Fruit fly (Drosophila melanogaster) whole organism, embryonic: ENCODE results near the gene BckdhA.
A peak's percentile ranks its signal among the peaks of the same experiment; 100 is the strongest.

Experiments
- Asciz ChIP-seq: fragments of 200-800 bp; sonication (Bioruptor generic); optimal IDR thresholded peaks from 2 replicates; lab custom pipeline; 2017; ENCODE audit warnings: missing biosample characterization, mild to moderate bottlenecking, missing genetic modification characterization, missing genetic modification reagents
- CG10654 ChIP-seq: fragments of 200-800 bp; sonication (Bioruptor generic); optimal IDR thresholded peaks from 2 replicates; lab custom pipeline; 2016; ENCODE audit warnings: missing biosample characterization, missing genetic modification characterization
- CG10979 ChIP-seq: fragments of 200-800 bp; sonication (Bioruptor generic); optimal IDR thresholded peaks from 2 replicates; lab custom pipeline; 2018; ENCODE audit warnings: missing biosample characterization, mild to moderate bottlenecking, missing genetic modification characterization, moderate library complexity
- CG11093 ChIP-seq: fragments of 200-800 bp; sonication (Bioruptor generic); IDR thresholded peaks from 3 replicates; pipeline ENCODE4 v1.3.6; 2022; ENCODE audit warnings: missing biosample characterization, missing genetic modification characterization
- CG11456 ChIP-seq: fragments of 200-800 bp; sonication (Bioruptor generic); IDR thresholded peaks from 3 replicates; pipeline ENCODE4 v1.3.6; 2022; ENCODE audit warnings: missing biosample characterization, missing genetic modification characterization
- CG12155 ChIP-seq: fragments of 200-800 bp; sonication (Bioruptor generic); optimal IDR thresholded peaks from 3 replicates; lab custom pipeline; 2016; ENCODE audit warnings: missing biosample characterization, missing genetic modification characterization
- CG12236 ChIP-seq: fragments of 200-800 bp; sonication (Bioruptor generic); optimal IDR thresholded peaks from 2 replicates; lab custom pipeline; 2016; ENCODE audit warnings: missing biosample characterization, missing genetic modification characterization
- CG12769 ChIP-seq: fragments of 200-800 bp; sonication (Bioruptor generic); optimal IDR thresholded peaks from 2 replicates; lab custom pipeline; 2019; ENCODE audit warnings: missing biosample characterization, mild to moderate bottlenecking, missing genetic modification characterization, moderate library complexity
- CG12942 ChIP-seq: fragments of 200-800 bp; sonication (Bioruptor generic); optimal IDR thresholded peaks from 3 replicates; lab custom pipeline; 2016; ENCODE audit warnings: missing biosample characterization, missing genetic modification characterization
- CG13296 ChIP-seq: fragments of 200-800 bp; sonication (Bioruptor generic); optimal IDR thresholded peaks from 3 replicates; lab custom pipeline; 2018; ENCODE audit warnings: missing biosample characterization, mild to moderate bottlenecking, missing genetic modification characterization
- CG14667 ChIP-seq: fragments of 200-800 bp; sonication (Bioruptor generic); IDR thresholded peaks from 2 replicates; pipeline ENCODE4 v1.3.6; 2022; ENCODE audit warnings: missing biosample characterization, missing genetic modification characterization
- CG16813 ChIP-seq: fragments of 200-800 bp; sonication (Bioruptor generic); IDR thresholded peaks from 3 replicates; pipeline ENCODE4 v1.3.6; 2022; ENCODE audit warnings: missing biosample characterization, missing genetic modification characterization; ENCODE audit not compliant: partially characterized antibody
- CG17612 ChIP-seq: fragments of 200-800 bp; sonication (Bioruptor generic); IDR thresholded peaks from 2 replicates; pipeline ENCODE4 v1.3.6; 2022; ENCODE audit warnings: missing biosample characterization, missing genetic modification characterization
- CG18011 ChIP-seq: fragments of 200-800 bp; sonication (Bioruptor generic); optimal IDR thresholded peaks from 2 replicates; lab custom pipeline; 2017; ENCODE audit warnings: missing biosample characterization, missing genetic modification characterization, mild to moderate bottlenecking, moderate library complexity, missing genotype
- CG18476 ChIP-seq: fragments of 200-800 bp; sonication (Bioruptor generic); optimal IDR thresholded peaks from 2 replicates; lab custom pipeline; 2016; ENCODE audit warnings: missing biosample characterization, mild to moderate bottlenecking, missing genetic modification characterization
- CG2889 ChIP-seq: fragments of 200-800 bp; sonication (Bioruptor generic); IDR thresholded peaks from 3 replicates; pipeline ENCODE4 v1.3.6; 2022; ENCODE audit warnings: missing biosample characterization, missing genetic modification characterization
- CG31365 ChIP-seq: fragments of 200-800 bp; sonication (Bioruptor generic); optimal IDR thresholded peaks from 2 replicates; lab custom pipeline; 2018; ENCODE audit warnings: missing biosample characterization, mild to moderate bottlenecking, missing genetic modification characterization
- CG31388 ChIP-seq: fragments of 200-800 bp; sonication (Bioruptor generic); optimal IDR thresholded peaks from 2 replicates; lab custom pipeline; 2016; ENCODE audit warnings: missing biosample characterization, missing genetic modification characterization
- CG32532 ChIP-seq: fragments of 200-800 bp; sonication (Bioruptor generic); IDR thresholded peaks from 2 replicates; pipeline ENCODE4 v1.3.6; 2022; ENCODE audit warnings: missing biosample characterization, missing genetic modification characterization
- CG32772 ChIP-seq: fragments of 200-800 bp; sonication (Bioruptor generic); IDR thresholded peaks from 2 replicates; pipeline ENCODE4 v1.3.6; 2022; ENCODE audit warnings: missing biosample characterization, missing genetic modification characterization
- CG43689 ChIP-seq: fragments of 200-800 bp; sonication (Bioruptor generic); IDR thresholded peaks from 2 replicates; pipeline ENCODE4 v1.3.6; 2022; ENCODE audit warnings: missing biosample characterization, missing genetic modification characterization
- CG6813 ChIP-seq: fragments of 200-800 bp; sonication (Bioruptor generic); optimal IDR thresholded peaks from 2 replicates; lab custom pipeline; 2017; ENCODE audit warnings: missing biosample characterization, missing genetic modification characterization, mild to moderate bottlenecking, moderate library complexity, missing genetic modification reagents
- CG7372 ChIP-seq: fragments of 200-800 bp; sonication (Bioruptor generic); IDR thresholded peaks from 2 replicates; pipeline ENCODE4 v1.3.6; 2022; ENCODE audit warnings: missing biosample characterization, missing genetic modification characterization
- CTCF ChIP-seq: fragments of 200-800 bp; sonication (Bioruptor generic); optimal IDR thresholded peaks from 2 replicates; lab custom pipeline; 2017; ENCODE audit warnings: missing biosample characterization, mild to moderate bottlenecking, missing genetic modification characterization, moderate library complexity
- CkIIα-i1 ChIP-seq: fragments of 200-800 bp; sonication (Bioruptor generic); IDR thresholded peaks from 2 replicates; pipeline ENCODE4 v1.3.6; 2022; ENCODE audit warnings: missing biosample characterization, missing genetic modification characterization
- D ChIP-seq, 2 experiments: fragments of 200-800 bp in 1 of 2; fragments of >200 bp in 1 of 2; sonication (Bioruptor generic) in 1 of 2; optimal IDR thresholded peaks; 2 replicates in 1 of 2; 3 replicates in 1 of 2; lab custom pipeline; 2017; ENCODE audit warnings: mild to moderate bottlenecking in 1 of 2, missing biosample characterization in 1 of 2, missing genetic modification characterization in 1 of 2, missing genetic modification reagents in 1 of 2
- Ets65A ChIP-seq: fragments of 200-800 bp; sonication (Bioruptor generic); peaks from one replicate; lab custom pipeline; 2016; ENCODE audit warnings: missing biosample characterization, missing genetic modification characterization
- Fer2 ChIP-seq: fragments of 200-800 bp; sonication (Bioruptor generic); optimal IDR thresholded peaks from 2 replicates; lab custom pipeline; 2018; ENCODE audit warnings: missing biosample characterization, mild to moderate bottlenecking, missing genetic modification characterization, moderate library complexity
- HLH3B ChIP-seq: fragments of 200-800 bp; sonication (Bioruptor generic); IDR thresholded peaks from 2 replicates; pipeline ENCODE4 v1.3.6; 2022; ENCODE audit warnings: missing biosample characterization, missing genetic modification characterization
- Hr39 ChIP-seq: fragments of >200 bp; optimal IDR thresholded peaks from 2 replicates; lab custom pipeline; 2017
- Med ChIP-seq: fragments of 200-800 bp; sonication (Bioruptor generic); peaks from one replicate; lab custom pipeline; 2016; ENCODE audit warnings: missing biosample characterization, missing genetic modification characterization, mild to moderate bottlenecking, inconsistent platforms, moderate library complexity
- Neu2 ChIP-seq: fragments of 200-800 bp; sonication (Bioruptor generic); optimal IDR thresholded peaks from 3 replicates; lab custom pipeline; 2016; ENCODE audit warnings: missing biosample characterization, missing genetic modification characterization, borderline replicate concordance
- Poxn ChIP-seq: fragments of 200-800 bp; sonication (Bioruptor generic); IDR thresholded peaks from 2 replicates; pipeline ENCODE4 v1.3.6; 2022; ENCODE audit warnings: missing biosample characterization, missing genetic modification characterization
- Sin3A ChIP-seq: fragments of >200 bp; optimal IDR thresholded peaks from 2 replicates; lab custom pipeline; 2018
- Sry-β ChIP-seq: fragments of 200-800 bp; sonication (Bioruptor generic); optimal IDR thresholded peaks from 2 replicates; lab custom pipeline; 2018; ENCODE audit warnings: missing biosample characterization, mild to moderate bottlenecking, missing genetic modification characterization, moderate library complexity
- bcd ChIP-seq: fragments of 200-800 bp; sonication (Bioruptor generic); optimal IDR thresholded peaks from 2 replicates; lab custom pipeline; 2017; ENCODE audit warnings: missing biosample characterization, mild to moderate bottlenecking, missing genetic modification characterization
- br ChIP-seq: fragments of >200 bp; optimal IDR thresholded peaks from 2 replicates; lab custom pipeline; 2017
- fd96Cb ChIP-seq: fragments of 200-800 bp; sonication (Bioruptor generic); optimal IDR thresholded peaks from 2 replicates; lab custom pipeline; 2018; ENCODE audit warnings: missing biosample characterization, mild to moderate bottlenecking, missing genetic modification characterization, moderate library complexity
- kay ChIP-seq: fragments of 200-800 bp; sonication (Bioruptor generic); optimal IDR thresholded peaks from 2 replicates; lab custom pipeline; 2016; ENCODE audit warnings: missing biosample characterization, missing genetic modification characterization
- pfk ChIP-seq: fragments of 200-800 bp; sonication (Bioruptor generic); optimal IDR thresholded peaks from 2 replicates; lab custom pipeline; 2018; ENCODE audit warnings: missing biosample characterization, mild to moderate bottlenecking, missing genetic modification characterization, moderate library complexity
- pum ChIP-seq: fragments of 200-800 bp; sonication (Bioruptor generic); optimal IDR thresholded peaks from 2 replicates; lab custom pipeline; 2016; ENCODE audit warnings: missing biosample characterization, missing genetic modification characterization
- sc ChIP-seq, 3 experiments: fragments of >200 bp in 2 of 3; fragments of 200-800 bp in 1 of 3; sonication (Bioruptor generic) in 1 of 3; optimal IDR thresholded peaks; 2 replicates in 2 of 3; 3 replicates in 1 of 3; lab custom pipeline; 2017; ENCODE audit warnings: mild to moderate bottlenecking in 1 of 3, missing biosample characterization in 1 of 3, missing genetic modification characterization in 1 of 3, missing genetic modification reagents in 1 of 3
- seq ChIP-seq: fragments of 200-800 bp; sonication (Bioruptor generic); IDR thresholded peaks from 2 replicates; pipeline ENCODE4 v1.3.6; 2022; ENCODE audit warnings: missing biosample characterization, missing genetic modification characterization
- slou ChIP-seq: fragments of 200-800 bp; sonication (Bioruptor generic); optimal IDR thresholded peaks from 3 replicates; lab custom pipeline; 2016; ENCODE audit warnings: missing biosample characterization, missing genetic modification characterization
- slp2 ChIP-seq: fragments of 200-800 bp; sonication (Bioruptor generic); optimal IDR thresholded peaks from 2 replicates; lab custom pipeline; 2016; ENCODE audit warnings: missing biosample characterization, missing genetic modification characterization
- sna ChIP-seq: fragments of 200-800 bp; sonication (Bioruptor generic); IDR thresholded peaks from 2 replicates; pipeline ENCODE4 v1.3.6; 2022; ENCODE audit warnings: missing biosample characterization, missing genetic modification characterization; ENCODE audit not compliant: partially characterized antibody
- stwl ChIP-seq: fragments of 200-800 bp; sonication (Bioruptor generic); optimal IDR thresholded peaks from 3 replicates; lab custom pipeline; 2018; ENCODE audit warnings: missing biosample characterization, mild to moderate bottlenecking, missing genetic modification characterization, moderate library complexity
- tgo ChIP-seq: fragments of 200-800 bp; sonication (Bioruptor generic); IDR thresholded peaks from 3 replicates; pipeline ENCODE4 v1.3.6; 2022; ENCODE audit warnings: missing biosample characterization, missing genetic modification characterization
- tll ChIP-seq, 2 experiments: fragments of 200-800 bp in 1 of 2; fragments of >200 bp in 1 of 2; sonication (Bioruptor generic) in 1 of 2; optimal IDR thresholded peaks; 2 replicates each; lab custom pipeline; 2017 to 2019; ENCODE audit warnings: missing biosample characterization in 2 of 2, missing genetic modification characterization in 2 of 2, mild to moderate bottlenecking in 1 of 2, moderate library complexity in 1 of 2

BckdhA gene

DNA sequence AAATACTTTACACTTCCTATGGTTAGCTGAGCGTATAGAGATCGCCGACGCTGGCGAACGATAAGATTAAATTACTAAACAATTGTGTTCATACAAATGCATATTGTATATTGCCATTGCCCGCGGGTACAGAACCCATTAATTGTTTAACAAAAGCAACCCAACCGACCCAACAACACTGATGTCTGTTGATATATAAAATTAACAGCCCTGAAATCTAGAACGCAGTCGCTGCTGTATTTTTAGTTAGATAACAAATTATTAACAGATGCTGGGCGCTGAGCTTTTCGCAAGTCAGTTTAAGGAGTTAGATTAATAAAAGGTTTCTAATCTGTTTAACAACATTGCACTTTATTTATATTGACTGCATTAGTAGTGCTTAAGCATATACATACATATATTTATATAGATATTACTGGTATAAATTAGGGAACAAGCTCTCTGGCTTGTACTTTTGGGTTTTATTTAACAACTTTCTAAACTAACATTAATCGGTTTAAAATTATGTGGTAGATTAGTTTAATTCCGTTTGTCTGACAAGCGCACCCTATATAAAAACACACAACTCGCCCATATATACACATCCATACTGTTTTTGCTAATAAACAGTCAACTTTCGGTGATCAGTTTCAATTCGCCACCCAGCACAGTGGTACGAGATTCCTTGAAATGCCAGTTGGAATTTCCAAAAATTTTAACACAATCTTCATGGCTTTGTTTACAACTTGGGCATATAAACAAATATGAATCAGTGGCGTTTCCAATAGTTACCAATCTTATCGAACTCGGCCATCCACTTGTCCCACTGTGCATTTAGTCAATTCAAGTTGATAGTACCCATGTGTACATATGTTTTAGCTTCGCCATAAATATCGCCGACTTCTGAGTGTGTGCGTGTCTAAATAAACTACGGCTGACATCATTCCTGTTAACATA is 27.4 kb upstream of the BckdhA start (continued):
- TF ChIP-seq CG43689 (GFP tag; lab: Robert Waterston, UW) (peak; percentile 72), CG18011 (peak; percentile 68), HLH3B (GFP tag; lab: Robert Waterston, UW) (peak; percentile 90), CG31388 (GFP tag; lab: Kevin White, UChicago) (peak; percentile 18), CG10654 (GFP tag; lab: Kevin White, UChicago) (peak; percentile 86), Sin3A (lab: Kevin White, UChicago) (no peak), CG10979 (tag; lab: Kevin White, UChicago) (peak; percentile 68), sc (optimal IDR thresholded peaks at IDR 0.05; lab: Kevin White, UChicago) (no peak), sc (GFP tag; optimal IDR thresholded peaks at IDR 0.05; lab: Kevin White, UChicago) (peak; percentile 17), tgo (GFP tag; lab: Robert Waterston, UW) (peak; percentile 91), CG14667 (peak; percentile 76), CG12155 (GFP tag; lab: Kevin White, UChicago) (peak; percentile 70), CG12942 (GFP tag; lab: Kevin White, UChicago) (peak; percentile 73), Ets65A (peak; percentile 98), CG17612 (GFP tag; lab: Robert Waterston, UW) (peak; percentile 77), Med (GFP tag; lab: Kevin White, UChicago) (peak; percentile 100), CG12236 (GFP tag; lab: Kevin White, UChicago) (peak; percentile 7), CG11456 (peak; percentile 93), br (lab: Kevin White, UChicago) (no peak), CG32772 (GFP tag; lab: Robert Waterston, UW) (peak; percentile 87), CG2889 (GFP tag; lab: Robert Waterston, UW) (peak; percentile 75; the same call in 1 of the 3 replicates), CG7372 (peak; percentile 85), CG11093 (GFP tag; lab: Robert Waterston, UW) (peak; percentile 66; the same call in 2 of the 3 replicates), stwl (tag; lab: Kevin White, UChicago) (no peak), Hr39 (no peak), CG18476 (GFP tag; lab: Kevin White, UChicago) (peak; percentile 72), Poxn (GFP tag; lab: Robert Waterston, UW) (peak; percentile 64; the same call in 1 of the 2 replicates), Asciz (GFP tag; lab: Kevin White, UChicago) (peak; percentile 83), bcd (peak; percentile 92), Sry-β (GFP tag; lab: Kevin White, UChicago) (no peak), CG12769 (tag; lab: Kevin White, UChicago) (peak; percentile 94), CG32532 (peak; percentile 98), D (optimal IDR thresholded peaks at IDR 0.05; lab: Kevin White, UChicago) (no peak), D (GFP tag; optimal IDR thresholded peaks at IDR 0.05; lab: Kevin White, UChicago) (peak; percentile 67), CTCF (GFP tag; lab: Kevin White, UChicago) (no peak), CG13296 (GFP tag; lab: Kevin White, UChicago) (peak; percentile 88), seq (peak; percentile 72), tll (GFP tag; optimal IDR thresholded peaks at IDR 0.05; lab: Kevin White, UChicago) (no peak), Neu2 (GFP tag; lab: Kevin White, UChicago) (peak; percentile 61), kay (GFP tag; lab: Kevin White, UChicago) (peak; percentile 86), CkIIα-i1 (GFP tag; lab: Robert Waterston, UW) (peak; percentile 66), CG16813 (no peak), pum (GFP tag; lab: Kevin White, UChicago) (peak; percentile 82), pfk (GFP tag; lab: Kevin White, UChicago) (peak; percentile 21), CG31365 (tag; lab: Kevin White, UChicago) (peak; percentile 78), slp2 (GFP tag; lab: Kevin White, UChicago) (peak; percentile 74), CG6813 (GFP tag; lab: Kevin White, UChicago) (peak; percentile 89), sna (GFP tag; lab: Robert Waterston, UW) (no peak), Fer2 (tag; lab: Kevin White, UChicago) (peak; percentile 68), slou (GFP tag; lab: Kevin White, UChicago) (peak; percentile 81), fd96Cb (peak; percentile 82)
